Worm (Caenorhabditis elegans): ENCODE measurements around the gene K02F3.2.

ce11 chrIII:886726-887125 lies 41.1 kb downstream of the K02F3.2 start, which contains the start of gene zer-1:
- no peak for TF ChIP-seq tra-4 (tag; optimal IDR thresholded peaks at IDR 0.05)
- no peak for TF ChIP-seq ama-1 (optimal IDR thresholded peaks at IDR 0.05)
- TF ChIP-seq scrt-1 (GFP tag; IDR thresholded peaks at IDR 0.05): no peak
- no peak for TF ChIP-seq sea-1 (GFP tag; conservative IDR thresholded peaks at IDR 0.05)
- TF ChIP-seq tbx-11 (GFP tag; IDR thresholded peaks at IDR 0.05): no peak
- TF ChIP-seq flt-1 (GFP tag; IDR thresholded peaks at IDR 0.05): no peak
- TF ChIP-seq pes-1 (GFP tag; IDR thresholded peaks at IDR 0.05): no peak
- no peak for TF ChIP-seq hmg-4 (GFP tag; optimal IDR thresholded peaks at IDR 0.05)
